Worm (Caenorhabditis elegans): ENCODE measurements around the gene R12B2.3.

ce11 chrIII:5835163-5835871, 29.9 kb downstream of the R12B2.3 start:
- TF ChIP-seq nhr-237 (tag; optimal IDR thresholded peaks at IDR 0.05) (no peak), swsn-7 (tag; optimal IDR thresholded peaks at IDR 0.05) (peak; percentile 13), F16B12.6 (tag; optimal IDR thresholded peaks at IDR 0.05) (no peak), nhr-76 (tag; optimal IDR thresholded peaks at IDR 0.05) (no peak), ama-1 (optimal IDR thresholded peaks at IDR 0.05) (no peak), lin-15B (tag; optimal IDR thresholded peaks at IDR 0.05) (no peak), elt-3 (tag; optimal IDR thresholded peaks at IDR 0.05) (peak in 5 of 6 experiments; percentile 71 to 99 (median 83)), zag-1 (tag; optimal IDR thresholded peaks at IDR 0.05) (no peak), ztf-4 (tag; optimal IDR thresholded peaks at IDR 0.05) (no peak), dsc-1 (tag; optimal IDR thresholded peaks at IDR 0.05) (no peak), ztf-11 (tag; optimal IDR thresholded peaks at IDR 0.05) (no peak), skn-1 (tag; optimal IDR thresholded peaks at IDR 0.05) (no peak), nhr-77 (tag; optimal IDR thresholded peaks at IDR 0.05) (no peak)
